Worm (Caenorhabditis elegans) whole organism, young adult: ENCODE results near the gene C13A10.1.

ENCODE experiments used
- B0019.2 ChIP-seq: fragments of 200-800 bp; sonication (Bioruptor generic); conservative IDR thresholded peaks from 2 replicates; pipeline ENCODE4 v1.3.6; 2022; ENCODE audit warnings: missing genetic modification reagents, missing genetic modification characterization, missing compliant biosample characterization
- B0035.1 ChIP-seq: sonication (generic microtip); optimal IDR thresholded peaks from 2 replicates; lab custom pipeline; 2016; ENCODE audit warnings: missing genetic modification characterization, mild to moderate bottlenecking, missing compliant biosample characterization, missing genotype, missing genetic modification reagents
- D2030.7 ChIP-seq: fragments of 200-800 bp; sonication (Bioruptor generic); IDR thresholded peaks from 2 replicates; pipeline ENCODE4 v1.3.6; 2022; ENCODE audit warnings: missing genetic modification reagents, missing genetic modification characterization, missing compliant biosample characterization
- F22D6.2 ChIP-seq: sonication (generic microtip); optimal IDR thresholded peaks from 2 replicates; lab custom pipeline; 2016; ENCODE audit warnings: mild to moderate bottlenecking, missing genetic modification characterization, missing compliant biosample characterization
- T07F8.4 ChIP-seq: sonication (generic microtip); optimal IDR thresholded peaks from 2 replicates; lab custom pipeline; 2016; ENCODE audit warnings: mild to moderate bottlenecking, missing genetic modification characterization, moderate library complexity, missing compliant biosample characterization
- T26A5.8 ChIP-seq: sonication (generic microtip); optimal IDR thresholded peaks from 2 replicates; lab custom pipeline; 2016; ENCODE audit warnings: missing genetic modification characterization, missing compliant biosample characterization
- Y53F4B.3 ChIP-seq: fragments of 200-800 bp; sonication (Bioruptor generic); IDR thresholded peaks from 2 replicates; pipeline ENCODE4 v1.3.6; 2022; ENCODE audit warnings: missing genetic modification reagents, missing genetic modification characterization, missing compliant biosample characterization
- ama-1 ChIP-seq, 3 experiments: fragments of 150-350 bp in 1 of 3; sonication (generic microtip) in 2 of 3; optimal IDR thresholded peaks; 2 replicates each; lab custom pipeline; 2014 to 2018; ENCODE audit warnings: missing biosample characterization in 2 of 3, missing genetic modification characterization in 2 of 3, missing genetic modification reagents in 2 of 3
- aptf-2 ChIP-seq: fragments of 200-800 bp; sonication (Bioruptor generic); conservative IDR thresholded peaks from 2 replicates; pipeline ENCODE4 v1.3.6; 2022; ENCODE audit warnings: missing genetic modification reagents, missing genetic modification characterization, missing compliant biosample characterization
- atf-7 ChIP-seq: sonication (generic microtip); optimal IDR thresholded peaks from 2 replicates; lab custom pipeline; 2017; ENCODE audit warnings: mild to moderate bottlenecking, missing genetic modification characterization, missing compliant biosample characterization
- bed-2 ChIP-seq: fragments of 200-800 bp; sonication (Bioruptor generic); IDR thresholded peaks from 2 replicates; pipeline ENCODE4 v1.3.6; 2022; ENCODE audit warnings: missing genetic modification reagents, missing genetic modification characterization, missing compliant biosample characterization
- cebp-1 ChIP-seq, 2 experiments: fragments of 200-800 bp in 1 of 2; sonication (Bioruptor generic) in 1 of 2; sonication (generic microtip) in 1 of 2; IDR thresholded peaks in 1 of 2; optimal IDR thresholded peaks in 1 of 2; 2 replicates each; pipeline versions ENCODE4 v1.3.6 to Lab custom; 2017 to 2022; ENCODE audit warnings: missing compliant biosample characterization in 2 of 2, missing genetic modification characterization in 2 of 2, mild to moderate bottlenecking in 1 of 2, missing genetic modification reagents in 1 of 2, moderate library complexity in 1 of 2
- ceh-79 ChIP-seq: sonication (generic microtip); optimal IDR thresholded peaks from 2 replicates; lab custom pipeline; 2017; ENCODE audit warnings: mild to moderate bottlenecking, missing genetic modification characterization, missing compliant biosample characterization
- die-1 ChIP-seq: sonication (generic microtip); optimal IDR thresholded peaks from 2 replicates; lab custom pipeline; 2016; ENCODE audit warnings: missing genotype, mild to moderate bottlenecking, missing genetic modification characterization, missing compliant biosample characterization
- dox-1 ChIP-seq: fragments of 200-800 bp; sonication (Bioruptor generic); IDR thresholded peaks from 2 replicates; pipeline ENCODE4 v1.3.6; 2022; ENCODE audit warnings: missing genetic modification reagents, missing genetic modification characterization, missing compliant biosample characterization
- dpff-1 ChIP-seq: sonication (generic microtip); optimal IDR thresholded peaks from 2 replicates; lab custom pipeline; 2017; ENCODE audit warnings: mild to moderate bottlenecking, missing genetic modification characterization, missing compliant biosample characterization
- hlh-12 ChIP-seq: sonication (generic microtip); optimal IDR thresholded peaks from 2 replicates; lab custom pipeline; 2016; ENCODE audit warnings: missing genetic modification characterization, missing compliant biosample characterization
- hlh-26 ChIP-seq: fragments of 200-800 bp; sonication (Bioruptor generic); conservative IDR thresholded peaks from 2 replicates; pipeline ENCODE4 v1.3.6; 2022; ENCODE audit warnings: missing genetic modification reagents, missing genetic modification characterization, missing compliant biosample characterization
- hrde-1 ChIP-seq: sonication (generic microtip); optimal IDR thresholded peaks from 2 replicates; lab custom pipeline; 2016; ENCODE audit warnings: missing genetic modification characterization, mild to moderate bottlenecking, missing compliant biosample characterization, moderate library complexity, missing genotype, missing genetic modification reagents, borderline replicate concordance
- lin-26 ChIP-seq: fragments of 200-800 bp; sonication (Bioruptor generic); IDR thresholded peaks from 2 replicates; pipeline ENCODE4 v1.3.6; 2022; ENCODE audit warnings: missing genetic modification reagents, missing genetic modification characterization, missing compliant biosample characterization
- lin-40 ChIP-seq: sonication (generic microtip); optimal IDR thresholded peaks from 2 replicates; lab custom pipeline; 2016; ENCODE audit warnings: missing genetic modification characterization, mild to moderate bottlenecking, missing compliant biosample characterization, missing genotype, missing genetic modification reagents
- lsl-1 ChIP-seq: fragments of 200-800 bp; sonication (Bioruptor generic); optimal IDR thresholded peaks from 2 replicates; lab custom pipeline; 2018; ENCODE audit warnings: mild to moderate bottlenecking, missing genetic modification characterization, moderate library complexity, missing compliant biosample characterization
- madf-6 ChIP-seq: fragments of 200-800 bp; sonication (Bioruptor generic); IDR thresholded peaks from 2 replicates; pipeline ENCODE4 v1.3.6; 2022; ENCODE audit warnings: missing genetic modification reagents, missing genetic modification characterization, missing compliant biosample characterization
- mcd-1 ChIP-seq: fragments of 200-800 bp; sonication (Bioruptor generic); IDR thresholded peaks from 2 replicates; pipeline ENCODE4 v1.3.6; 2022; ENCODE audit warnings: missing genetic modification reagents, missing genetic modification characterization, missing compliant biosample characterization
- nfyb-1 ChIP-seq: fragments of 200-800 bp; sonication (Bioruptor generic); IDR thresholded peaks from 2 replicates; pipeline ENCODE4 v1.3.6; 2022; ENCODE audit warnings: missing genetic modification reagents, missing genetic modification characterization, missing compliant biosample characterization
- nhr-80 ChIP-seq: sonication (generic microtip); optimal IDR thresholded peaks from 2 replicates; lab custom pipeline; 2016; ENCODE audit warnings: missing genetic modification characterization, missing compliant biosample characterization
- rpc-1 ChIP-seq, 2 experiments: fragments of 150-350 bp in 1 of 2; sonication (generic microtip) in 1 of 2; optimal IDR thresholded peaks; 2 replicates each; lab custom pipeline; 2014 to 2018; ENCODE audit warnings: missing biosample characterization in 1 of 2, missing genetic modification characterization in 1 of 2, missing genetic modification reagents in 1 of 2, missing genotype in 1 of 2
- snpc-1.3 ChIP-seq: sonication (generic microtip); optimal IDR thresholded peaks from 2 replicates; lab custom pipeline; 2017; ENCODE audit warnings: missing genetic modification characterization, mild to moderate bottlenecking, missing compliant biosample characterization, antibody characterized with exemption, moderate library complexity, missing genotype, missing genetic modification reagents; ENCODE audit not compliant: insufficient read depth
- tlf-1 ChIP-seq: fragments of 200-800 bp; sonication (Bioruptor generic); optimal IDR thresholded peaks from 2 replicates; lab custom pipeline; 2018; ENCODE audit warnings: mild to moderate bottlenecking, missing genetic modification characterization, missing compliant biosample characterization
- unc-130 ChIP-seq: sonication (generic microtip); optimal IDR thresholded peaks from 2 replicates; lab custom pipeline; 2016; ENCODE audit warnings: missing genetic modification reagents, missing genetic modification characterization, missing compliant biosample characterization
- unc-62 ChIP-seq: fragments of 150-350 bp; optimal IDR thresholded peaks from 2 replicates; lab custom pipeline; 2014; ENCODE audit warnings: missing biosample characterization, missing genetic modification reagents, missing genetic modification characterization
- zim-3 ChIP-seq: sonication (generic microtip); optimal IDR thresholded peaks from 2 replicates; lab custom pipeline; 2017; ENCODE audit warnings: mild to moderate bottlenecking, missing genetic modification characterization, moderate library complexity, missing compliant biosample characterization
- ztf-25 ChIP-seq: fragments of 200-800 bp; sonication (Bioruptor generic); IDR thresholded peaks from 2 replicates; pipeline ENCODE4 v1.3.6; 2022; ENCODE audit warnings: missing genetic modification reagents, missing genetic modification characterization, missing compliant biosample characterization
- ztf-3 ChIP-seq: fragments of 200-800 bp; sonication (Bioruptor generic); optimal IDR thresholded peaks from 2 replicates; lab custom pipeline; 2018; ENCODE audit warnings: mild to moderate bottlenecking, missing genetic modification characterization, missing compliant biosample characterization

The C13A10.1 gene

ce11 chrII:1400105-1400504, 44.7 kb upstream of the C13A10.1 start, which contains the start of gene F54D12.1:
TSS of gene F54D12.1 (plus strand) at chrII:1400405.
- TF ChIP-seq F22D6.2 (no peak), B0019.2 (no peak), zim-3 (no peak)

ce11 chrII:1398396-1398795, 42.9 kb upstream of the C13A10.1 start, which contains the start of gene F54D12.2:
TSS of gene F54D12.2 (plus strand) at chrII:1398696.
- TF ChIP-seq aptf-2 (no peak), ztf-3 (GFP tag; lab: Kevin White, UChicago) (no peak), dox-1 (GFP tag; lab: Robert Waterston, UW) (no peak), ztf-25 (no peak), lin-26 (GFP tag; lab: Robert Waterston, UW) (no peak), ama-1 (optimal IDR thresholded peaks at IDR 0.05; lab: Kevin White, UChicago) (no peak), ama-1 (GFP tag; optimal IDR thresholded peaks at IDR 0.05; lab: Kevin White, UChicago) (no peak), unc-62 (no peak), D2030.7 (GFP tag; lab: Robert Waterston, UW) (no peak), dpff-1 (no peak), lsl-1 (GFP tag; lab: Kevin White, UChicago) (no peak), T07F8.4 (tag; lab: Kevin White, UChicago) (no peak), B0035.1 (no peak), hlh-26 (GFP tag; lab: Robert Waterston, UW) (no peak), bed-2 (GFP tag; lab: Robert Waterston, UW) (no peak), unc-130 (no peak), nfyb-1 (GFP tag; lab: Robert Waterston, UW) (no peak), tlf-1 (no peak)

ce11 chrII:1397703-1398102, 42.3 kb upstream of the C13A10.1 start, which contains the start of gene F54D12.8:
TSS of gene F54D12.8 (minus strand) at chrII:1398038.
- no peak for TF ChIP-seq T07F8.4 (tag; lab: Kevin White, UChicago)
- TF ChIP-seq die-1 (tag; lab: Kevin White, UChicago) = no peak
- no peak for TF ChIP-seq snpc-1.3
- no peak for TF ChIP-seq lin-26 (GFP tag; lab: Robert Waterston, UW)
- no peak for TF ChIP-seq T26A5.8 (tag; lab: Kevin White, UChicago)
- TF ChIP-seq lin-40 (tag; lab: Kevin White, UChicago) = no peak
- no peak for TF ChIP-seq hrde-1
- TF ChIP-seq atf-7 (tag; lab: Kevin White, UChicago) = no peak
- no peak for TF ChIP-seq mcd-1 (GFP tag; lab: Robert Waterston, UW)
- TF ChIP-seq rpc-1 (optimal IDR thresholded peaks at IDR 0.05; lab: Kevin White, UChicago) = no peak
- no peak for TF ChIP-seq rpc-1 (tag; optimal IDR thresholded peaks at IDR 0.05; lab: Kevin White, UChicago)
- no peak for TF ChIP-seq ceh-79 (tag; lab: Kevin White, UChicago)
- no peak for TF ChIP-seq madf-6 (GFP tag; lab: Robert Waterston, UW)
- TF ChIP-seq cebp-1 (GFP tag; IDR thresholded peaks at IDR 0.05; lab: Robert Waterston, UW) = no peak
- TF ChIP-seq cebp-1 (tag; optimal IDR thresholded peaks at IDR 0.05; lab: Kevin White, UChicago) = no peak
- no peak for TF ChIP-seq Y53F4B.3 (GFP tag; lab: Robert Waterston, UW)

- TF ChIP-seq hlh-12 (tag; lab: Kevin White, UChicago) = no peak
- TF ChIP-seq nhr-80 (tag; lab: Kevin White, UChicago) = peak; percentile 90
- TF ChIP-seq, all 124 proteins: peak for 1
Measured at ce11 chrII:1386478-1386877, 31.0 kb upstream of the C13A10.1 start, which contains the start of gene aat-7. TSS of gene aat-7 (plus strand) at chrII:1386870.
